Worm (Caenorhabditis elegans): Measurements from ENCODE around the gene col-140.

DNA sequence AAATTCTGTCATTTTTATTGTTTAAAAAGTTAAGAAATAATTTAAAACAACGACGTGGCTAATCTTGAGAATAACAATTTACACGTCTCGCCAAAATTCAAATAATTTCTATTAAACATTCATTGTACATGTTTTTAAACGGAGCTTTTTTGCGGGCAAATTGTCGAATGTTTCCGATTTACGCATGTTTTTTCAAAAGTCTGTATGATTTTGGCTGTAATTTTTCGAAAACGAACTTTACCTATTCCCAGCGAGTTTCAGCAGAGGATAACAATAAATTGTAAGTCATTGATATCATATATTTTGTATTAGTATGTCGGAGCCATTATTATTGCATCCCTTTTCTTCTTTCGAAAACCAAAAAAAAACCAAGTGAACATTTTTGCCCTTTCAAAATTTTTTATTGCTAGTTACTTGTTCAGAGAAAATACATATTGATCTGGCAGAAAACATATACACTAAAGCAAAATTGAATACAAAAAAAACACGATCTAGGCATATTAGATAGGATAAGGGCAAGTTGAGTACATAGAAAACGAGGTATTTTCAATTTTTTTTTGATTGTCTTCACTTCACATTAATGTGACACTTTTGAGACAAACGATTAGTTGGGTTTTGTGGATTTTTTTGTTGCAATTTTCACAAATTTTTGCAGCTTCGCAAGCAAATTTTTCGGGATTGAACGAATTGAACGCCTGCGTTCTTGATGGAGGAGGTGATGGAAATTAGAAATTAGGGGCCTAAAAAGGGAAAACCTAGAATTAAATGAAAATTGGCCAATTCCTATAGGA is 2.1 kb upstream of the col-140 start, which contains the start of gene F26F12.2:
- TF ChIP-seq nhr-76 (tag; optimal IDR thresholded peaks at IDR 0.05) (no peak), tbx-8 (GFP tag; optimal IDR thresholded peaks at IDR 0.05) (no peak), ztf-11 (tag; optimal IDR thresholded peaks at IDR 0.05) (no peak), sptf-1 (tag; optimal IDR thresholded peaks at IDR 0.05) (no peak)

All from whole organism, mixed stage, embryonic.